Worm (Caenorhabditis elegans) whole organism, young adult: Measurements from ENCODE around the gene T05H10.8.

Experiments used
- F10E7.11 ChIP-seq: sonication (generic microtip); optimal IDR thresholded peaks from 2 replicates; lab custom pipeline; 2017; ENCODE audit warnings: mild to moderate bottlenecking, missing genetic modification characterization, moderate library complexity, missing compliant biosample characterization
- Y56A3A.18 ChIP-seq: fragments of 200-800 bp; sonication (Bioruptor generic); IDR thresholded peaks from 2 replicates; pipeline ENCODE4 v1.3.6; 2022; ENCODE audit warnings: missing genetic modification reagents, missing genetic modification characterization, missing compliant biosample characterization
- dox-1 ChIP-seq: fragments of 200-800 bp; sonication (Bioruptor generic); IDR thresholded peaks from 2 replicates; pipeline ENCODE4 v1.3.6; 2022; ENCODE audit warnings: missing genetic modification reagents, missing genetic modification characterization, missing compliant biosample characterization
- nfya-2 ChIP-seq: fragments of 200-800 bp; sonication (Bioruptor generic); IDR thresholded peaks from 2 replicates; pipeline ENCODE4 v1.3.6; 2022; ENCODE audit warnings: missing genetic modification reagents, missing genetic modification characterization, missing compliant biosample characterization
- snpc-1.3 ChIP-seq: sonication (generic microtip); optimal IDR thresholded peaks from 2 replicates; lab custom pipeline; 2017; ENCODE audit warnings: missing genetic modification characterization, mild to moderate bottlenecking, missing compliant biosample characterization, antibody characterized with exemption, moderate library complexity, missing genotype, missing genetic modification reagents; ENCODE audit not compliant: insufficient read depth

ce11 chrII:8028246-8028694 lies 30.6 kb upstream of the T05H10.8 start:
- TF ChIP-seq F10E7.11 (tag; lab: Kevin White, UChicago) (peak; percentile 23), Y56A3A.18 (GFP tag; lab: Robert Waterston, UW) (no peak), dox-1 (GFP tag; lab: Robert Waterston, UW) (peak; percentile 94), snpc-1.3 (tag; lab: Kevin White, UChicago) (no peak), nfya-2 (GFP tag; lab: Robert Waterston, UW) (no peak)
